Worm (Caenorhabditis elegans): Measurements from ENCODE around the gene tgt-2.

DNA sequence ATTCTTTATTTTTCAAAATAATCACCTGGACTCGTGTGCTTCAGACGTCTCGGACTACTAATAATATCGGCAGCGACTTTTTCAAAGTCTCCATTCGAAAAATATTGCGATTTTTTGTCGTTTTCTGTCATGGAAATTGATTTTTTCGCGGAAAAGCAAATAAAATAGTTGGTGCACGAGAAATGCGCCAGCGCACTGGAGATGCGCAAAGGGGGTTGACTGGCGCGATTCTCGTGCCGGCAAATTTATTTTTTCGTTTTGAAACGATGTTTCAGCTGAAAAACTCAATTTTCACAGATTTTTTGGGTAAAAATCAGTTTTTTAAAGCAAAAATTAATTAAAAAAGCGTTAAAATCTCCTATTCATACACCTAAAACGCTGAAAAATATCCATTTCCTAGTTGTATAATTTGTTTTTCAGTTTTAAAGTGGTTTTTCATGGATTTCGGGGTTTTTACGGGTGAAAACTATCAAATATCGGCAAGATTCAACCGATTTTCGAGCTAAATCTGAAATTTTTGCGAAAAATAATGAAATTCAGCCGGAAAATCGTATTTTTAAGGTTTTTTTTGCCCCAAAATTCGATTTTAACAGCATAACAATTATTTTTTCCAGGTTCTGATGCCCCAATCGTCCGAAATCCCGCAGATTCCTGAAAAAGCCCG, 7.8 kb upstream of the tgt-2 start, which contains the start of the genes reps-1 and Y39B6A.37:
- TF ChIP-seq fos-1 (tag; optimal IDR thresholded peaks at IDR 0.05) (no peak), elt-3 (tag; optimal IDR thresholded peaks at IDR 0.05) (peak in 1 of 6 experiments; percentile 9), C34B4.2 (tag; optimal IDR thresholded peaks at IDR 0.05) (no peak), dsc-1 (tag; optimal IDR thresholded peaks at IDR 0.05) (peak; percentile 77)
